Worm (Caenorhabditis elegans) whole organism, L2 larva: ENCODE data around the gene H14N18.2.

ENCODE experiments used
- elt-3 ChIP-seq: sonication (generic microtip); optimal IDR thresholded peaks from 2 replicates; lab custom pipeline; 2017; ENCODE audit warnings: missing biosample characterization, missing genetic modification characterization
- lin-13 ChIP-seq: fragments of 150-350 bp; optimal IDR thresholded peaks from 2 replicates; lab custom pipeline; 2014; ENCODE audit warnings: missing biosample characterization, missing genetic modification reagents, missing genetic modification characterization
- lin-39 ChIP-seq: fragments of 150-350 bp; optimal IDR thresholded peaks from 2 replicates; lab custom pipeline; 2014; ENCODE audit warnings: missing biosample characterization, missing genetic modification reagents, missing genetic modification characterization
- lsy-2 ChIP-seq, 2 experiments: fragments of 150-350 bp in 1 of 2; sonication (generic microtip) in 1 of 2; optimal IDR thresholded peaks; 2 replicates each; lab custom pipeline; 2014 to 2017; ENCODE audit warnings: missing biosample characterization in 2 of 2, missing genetic modification characterization in 2 of 2
- mbf-1 ChIP-seq: sonication (generic microtip); optimal IDR thresholded peaks from 2 replicates; lab custom pipeline; 2017; ENCODE audit warnings: missing biosample characterization, missing genetic modification characterization
- nhr-12 ChIP-seq: fragments of 150-350 bp; optimal IDR thresholded peaks from 2 replicates; lab custom pipeline; 2014; ENCODE audit warnings: missing biosample characterization, missing genetic modification characterization
- nhr-25 ChIP-seq: fragments of 150-350 bp; sonication (generic microtip); optimal IDR thresholded peaks from 3 replicates; lab custom pipeline; 2014; ENCODE audit warnings: missing biosample characterization, missing genetic modification characterization
- nhr-77 ChIP-seq: fragments of 150-350 bp; optimal IDR thresholded peaks from 2 replicates; lab custom pipeline; 2014; ENCODE audit warnings: missing biosample characterization, missing genetic modification characterization
- skn-1 ChIP-seq: sonication (generic microtip); optimal IDR thresholded peaks from 2 replicates; lab custom pipeline; 2017; ENCODE audit warnings: missing biosample characterization, missing genetic modification characterization
- unc-39 ChIP-seq: fragments of 150-350 bp; optimal IDR thresholded peaks from 2 replicates; lab custom pipeline; 2014; ENCODE audit warnings: missing biosample characterization, missing genetic modification characterization
- ztf-1 ChIP-seq: fragments of 200-800 bp; sonication (Bioruptor generic); conservative IDR thresholded peaks from 2 replicates; pipeline ENCODE4 v1.3.6; 2022; ENCODE audit warnings: missing genetic modification characterization, missing compliant biosample characterization

DNA sequence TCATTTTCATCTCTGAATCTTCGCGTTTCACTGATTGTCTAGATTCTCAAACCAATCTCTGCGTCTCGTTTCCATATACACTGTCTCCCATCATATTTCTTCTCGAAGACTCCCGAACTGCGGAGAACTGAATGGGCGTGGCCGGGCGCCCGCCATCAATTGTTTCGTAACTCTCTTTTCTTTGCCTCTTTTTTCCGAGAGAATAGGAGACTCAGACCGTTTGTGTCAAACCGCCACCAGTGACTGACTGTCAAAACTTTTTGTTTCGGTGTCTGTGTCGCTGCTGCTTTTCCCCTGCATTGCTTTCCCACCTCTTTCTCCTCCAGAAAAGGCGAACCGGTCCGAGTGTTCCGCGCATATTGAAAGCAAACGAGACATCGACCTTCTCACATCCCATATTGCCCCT lies 3.8 kb downstream of the H14N18.2 start, which contains the start of gene unc-23:
- TF ChIP-seq skn-1 (tag; lab: Kevin White, UChicago) (no peak), mbf-1 (tag; lab: Kevin White, UChicago) (no peak), elt-3 (tag; lab: Kevin White, UChicago) (no peak), nhr-12 (tag; lab: Kevin White, UChicago) (no peak), lsy-2 (tag; optimal IDR thresholded peaks at IDR 0.05; lab: Kevin White, UChicago) (peak; percentile 60 to 73), unc-39 (tag; lab: Kevin White, UChicago) (no peak), nhr-25 (tag; lab: Kevin White, UChicago) (peak; percentile 86), nhr-77 (tag; lab: Kevin White, UChicago) (peak; percentile 56), lin-13 (GFP tag; lab: Kevin White, UChicago) (peak; percentile 50), lin-39 (tag; lab: Kevin White, UChicago) (no peak), ztf-1 (GFP tag; lab: Robert Waterston, UW) (no peak)
